Fruit fly (Drosophila melanogaster) Kc167 (cell line): ENCODE results near the gene Lim3.

ENCODE experiments used
- Myc ChIP-seq: fragments of >200 bp; optimal IDR thresholded peaks from 2 replicates; lab custom pipeline; 2017; ENCODE audit warnings: missing external identifiers
- Sin3A ChIP-seq: fragments of >200 bp; optimal IDR thresholded peaks from 2 replicates; lab custom pipeline; 2018; ENCODE audit warnings: missing external identifiers
- h ChIP-seq: fragments of >200 bp; optimal IDR thresholded peaks from 3 replicates; lab custom pipeline; 2018; ENCODE audit warnings: missing external identifiers
- insv ChIP-seq: fragments of >200 bp; optimal IDR thresholded peaks from 3 replicates; lab custom pipeline; 2018; ENCODE audit warnings: missing external identifiers
- psq ChIP-seq: fragments of >200 bp; optimal IDR thresholded peaks from 2 replicates; lab custom pipeline; 2017; ENCODE audit warnings: missing external identifiers
- ttk ChIP-seq: sonication (Bioruptor generic); optimal IDR thresholded peaks from 2 replicates; lab custom pipeline; 2017; ENCODE audit warnings: missing external identifiers

Lim3 gene

DNA sequence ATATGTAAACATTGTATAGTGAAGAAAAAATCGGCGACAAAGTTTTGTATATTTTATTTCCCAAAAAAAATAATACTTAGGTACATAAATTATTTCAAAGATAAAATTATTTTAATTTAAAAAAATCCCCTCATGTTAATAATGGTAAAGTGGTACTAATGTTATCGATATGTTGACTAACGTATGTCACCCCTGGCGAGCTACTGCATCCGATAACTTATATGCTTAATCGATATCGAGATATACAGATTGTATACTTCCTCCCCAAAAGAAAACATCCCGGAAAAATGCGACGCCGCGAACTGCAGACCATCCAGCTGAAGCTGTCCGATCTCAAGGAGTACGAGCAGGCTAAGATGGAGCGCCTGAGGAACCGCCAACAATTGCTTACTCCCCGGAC is 43.5 kb downstream of the Lim3 start, which contains the start of gene CG17343:
CG17343 (plus strand) TSS at position 224 of the 400 bp plus-strand sequence.
- TF ChIP-seq Sin3A (no peak), insv (lab: Kevin White, UChicago) (no peak), Myc (lab: Kevin White, UChicago) (no peak), h (lab: Kevin White, UChicago) (no peak), ttk (lab: Kevin White, UChicago) (no peak), psq (lab: Kevin White, UChicago) (no peak)

DNA sequence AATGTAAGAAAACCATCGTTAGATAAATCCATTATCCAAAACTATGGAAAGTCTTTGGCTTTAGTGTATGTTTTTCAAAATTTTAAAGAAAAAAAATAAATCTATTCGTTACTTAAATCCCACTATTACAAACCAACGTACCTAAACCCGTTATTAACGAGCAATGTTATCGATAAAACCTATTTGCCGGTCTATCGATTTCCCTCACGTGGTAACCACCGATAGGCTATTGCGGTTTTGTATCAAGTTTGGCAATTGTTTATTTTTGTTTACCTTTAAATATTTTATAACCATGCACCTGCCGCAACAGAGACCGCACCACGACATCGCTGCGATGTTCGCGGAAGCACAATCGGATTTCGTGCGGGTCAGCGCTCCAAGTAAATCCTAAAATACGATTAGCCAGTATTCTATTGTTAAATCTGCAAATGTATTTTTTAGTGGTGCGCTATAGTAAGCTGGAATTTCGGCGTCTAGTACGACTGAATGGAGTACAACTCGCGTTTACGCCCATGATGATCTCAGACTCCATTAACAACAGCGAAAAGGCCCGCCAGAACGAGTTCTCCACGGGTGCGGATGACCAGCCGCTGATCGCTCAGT is 45.0 kb downstream of the Lim3 start, which contains the start of gene Dus4:
Dus4 (plus strand) TSS at position 206 of the 603 bp plus-strand sequence.
- TF ChIP-seq psq (lab: Kevin White, UChicago) = no peak
- TF ChIP-seq insv (lab: Kevin White, UChicago) = no peak
- no peak for TF ChIP-seq Myc (lab: Kevin White, UChicago)
- no peak for TF ChIP-seq h (lab: Kevin White, UChicago)

DNA sequence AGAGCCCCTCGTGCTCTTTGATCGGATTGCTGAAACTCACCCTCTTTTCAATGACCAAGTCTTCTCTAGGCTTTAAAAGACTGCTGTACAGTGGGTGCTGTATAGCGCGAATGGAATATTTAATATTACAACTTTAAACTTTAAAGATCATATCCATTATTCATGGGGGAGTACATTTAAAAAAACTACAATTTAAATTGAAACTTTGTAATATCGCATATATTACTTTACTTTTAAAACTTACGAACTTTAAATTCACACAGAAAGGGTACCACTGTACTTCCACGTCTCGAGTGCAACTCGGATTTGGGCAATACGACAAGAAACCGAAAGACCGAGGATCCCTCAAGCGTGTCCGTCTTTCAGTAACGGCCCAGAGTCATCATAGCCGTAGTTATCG is 49.3 kb downstream of the Lim3 start, which contains the start of gene Phlpp:
Phlpp (plus strand) TSS at position 214 of the 400 bp plus-strand sequence.
- TF ChIP-seq h (lab: Kevin White, UChicago) = no peak
- no peak for TF ChIP-seq ttk (lab: Kevin White, UChicago)
- no peak for TF ChIP-seq insv (lab: Kevin White, UChicago)
- TF ChIP-seq Myc (lab: Kevin White, UChicago) = no peak
- TF ChIP-seq Sin3A = no peak
- no peak for TF ChIP-seq psq (lab: Kevin White, UChicago)

DNA sequence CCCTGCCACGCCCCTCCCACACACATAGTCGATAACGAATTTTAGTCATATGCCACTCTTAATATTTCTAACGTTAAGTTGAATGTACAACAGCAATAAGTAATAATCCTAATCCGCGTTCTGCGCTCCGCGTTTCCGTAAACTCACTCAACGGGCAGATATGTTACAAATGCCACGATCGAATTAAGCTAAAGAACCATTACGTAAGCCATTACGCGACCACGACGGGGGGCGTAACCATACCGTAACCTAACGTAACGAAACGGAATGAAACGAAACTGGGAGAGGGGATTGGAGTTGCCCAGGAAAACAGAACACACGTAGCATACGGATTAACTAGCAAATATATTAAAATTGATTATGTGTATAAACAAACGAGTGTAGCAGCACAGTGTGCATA is 50.4 kb downstream of the Lim3 start:
- TF ChIP-seq Sin3A (no peak), insv (lab: Kevin White, UChicago) (no peak), h (lab: Kevin White, UChicago) (no peak), psq (lab: Kevin White, UChicago) (no peak), Myc (lab: Kevin White, UChicago) (no peak), ttk (lab: Kevin White, UChicago) (no peak)

DNA sequence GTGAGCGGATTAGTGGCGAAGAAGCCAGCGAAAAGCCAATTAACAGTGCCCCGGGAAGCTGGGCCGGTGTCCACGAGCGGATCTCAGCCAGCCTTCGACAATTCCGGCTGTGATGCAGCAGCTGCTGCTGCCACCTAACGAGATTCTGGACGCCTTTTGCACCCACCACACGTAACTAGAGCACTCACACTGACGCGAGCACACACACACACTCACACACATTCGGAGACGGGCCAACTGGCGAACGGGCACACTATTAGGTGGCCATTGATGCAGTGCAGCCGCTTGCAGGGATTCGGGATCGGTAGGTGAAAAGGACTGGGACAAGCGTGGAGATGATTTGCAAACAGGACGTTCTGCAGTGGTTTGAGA is 53.7 kb downstream of the Lim3 start:
- TF ChIP-seq Sin3A = no peak
- no peak for TF ChIP-seq h (lab: Kevin White, UChicago)
- TF ChIP-seq ttk (lab: Kevin White, UChicago) = no peak
- no peak for TF ChIP-seq psq (lab: Kevin White, UChicago)
- TF ChIP-seq Myc (lab: Kevin White, UChicago) = no peak
- TF ChIP-seq insv (lab: Kevin White, UChicago) = no peak

DNA sequence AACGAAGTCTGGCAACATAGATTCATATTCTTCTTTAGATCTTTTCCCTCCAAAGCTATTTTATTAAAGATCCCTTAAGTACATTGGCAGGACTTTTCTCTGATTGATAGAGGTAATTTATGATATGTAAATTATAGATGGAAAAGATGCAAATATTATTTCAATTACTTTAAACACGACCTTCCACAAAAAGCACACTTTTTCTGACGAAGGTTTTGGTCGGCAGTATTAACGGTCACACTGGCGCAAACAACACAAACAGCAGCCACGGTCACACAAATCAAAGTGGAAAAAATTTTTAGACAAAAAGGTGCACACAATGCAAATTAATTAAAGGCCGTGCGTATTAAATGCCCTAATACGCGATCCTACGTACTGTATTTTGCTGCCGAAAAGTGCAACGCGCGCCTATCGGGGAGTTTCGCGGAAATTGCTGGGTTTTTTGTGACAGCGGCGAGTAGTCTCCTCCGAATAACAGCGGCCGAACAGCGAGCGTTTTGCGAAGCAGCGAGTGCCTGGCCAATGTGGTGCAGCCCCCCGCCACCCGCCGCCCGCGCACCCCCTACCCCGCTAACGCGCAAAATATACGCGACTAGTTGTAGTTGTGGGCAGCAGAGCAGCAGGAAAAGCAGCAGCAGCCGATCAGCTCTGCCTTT is 54.2 kb downstream of the Lim3 start, which contains the start of gene CG10492:
CG10492 (plus strand) TSS at position 219 of the 656 bp plus-strand sequence.
- TF ChIP-seq Sin3A (no peak), ttk (lab: Kevin White, UChicago) (no peak), psq (lab: Kevin White, UChicago) (no peak), insv (lab: Kevin White, UChicago) (no peak), h (lab: Kevin White, UChicago) (no peak), Myc (lab: Kevin White, UChicago) (no peak)

DNA sequence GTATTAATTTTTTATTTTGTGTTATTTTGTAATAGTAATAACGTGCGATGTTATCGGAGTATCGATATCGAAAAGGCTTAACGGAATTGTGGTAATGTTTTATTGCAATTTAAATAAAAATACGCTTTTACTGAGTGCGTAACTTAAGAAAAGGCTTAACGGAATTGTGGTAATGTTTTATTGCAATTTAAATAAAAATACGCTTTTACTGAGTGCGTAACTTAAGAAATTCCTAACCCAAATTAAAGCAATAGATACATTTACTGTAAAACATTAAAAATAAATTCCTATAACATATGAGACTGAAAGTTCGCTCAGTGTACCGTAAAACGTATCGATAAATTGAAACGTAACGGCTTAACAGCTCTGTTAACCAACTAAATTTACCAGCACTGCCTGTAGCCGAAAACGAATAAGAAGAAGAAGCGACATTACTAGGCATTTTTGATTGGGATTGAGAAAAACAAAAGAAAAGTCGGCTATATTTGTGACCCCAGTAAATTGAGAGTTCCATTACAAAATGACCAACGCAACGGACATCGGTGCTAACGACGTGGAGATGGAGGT is 56.6 kb downstream of the Lim3 start, which contains the start of gene Rpn3:
Rpn3 (plus strand) TSS at position 257 of the 567 bp plus-strand sequence.
- no peak for TF ChIP-seq ttk (lab: Kevin White, UChicago)

DNA sequence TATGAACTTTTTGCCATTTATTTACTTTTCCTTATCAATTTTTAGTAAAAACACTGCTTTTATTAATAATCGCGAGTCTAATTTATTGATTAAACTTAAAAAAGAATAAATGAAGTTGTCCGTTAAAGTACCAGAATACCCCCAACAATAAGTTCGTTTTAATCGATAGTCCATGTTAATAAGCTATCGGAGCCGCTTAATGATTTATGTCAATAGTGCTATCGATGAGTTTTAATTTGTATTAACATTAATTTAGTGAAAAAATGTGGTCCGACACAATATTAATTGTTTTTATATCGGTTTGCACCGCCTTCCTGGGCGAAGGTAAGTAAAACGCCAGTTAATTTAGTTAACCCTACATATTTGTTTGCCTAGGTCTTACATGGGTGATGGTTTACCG is 59.3 kb downstream of the Lim3 start, which contains the start of gene CG10470:
CG10470 (plus strand) TSS at position 165 of the 400 bp plus-strand sequence.
- no peak for TF ChIP-seq h (lab: Kevin White, UChicago)
- TF ChIP-seq ttk (lab: Kevin White, UChicago) = no peak
- TF ChIP-seq Sin3A = no peak
- TF ChIP-seq psq (lab: Kevin White, UChicago) = no peak
- TF ChIP-seq insv (lab: Kevin White, UChicago) = no peak
- TF ChIP-seq Myc (lab: Kevin White, UChicago) = no peak

DNA sequence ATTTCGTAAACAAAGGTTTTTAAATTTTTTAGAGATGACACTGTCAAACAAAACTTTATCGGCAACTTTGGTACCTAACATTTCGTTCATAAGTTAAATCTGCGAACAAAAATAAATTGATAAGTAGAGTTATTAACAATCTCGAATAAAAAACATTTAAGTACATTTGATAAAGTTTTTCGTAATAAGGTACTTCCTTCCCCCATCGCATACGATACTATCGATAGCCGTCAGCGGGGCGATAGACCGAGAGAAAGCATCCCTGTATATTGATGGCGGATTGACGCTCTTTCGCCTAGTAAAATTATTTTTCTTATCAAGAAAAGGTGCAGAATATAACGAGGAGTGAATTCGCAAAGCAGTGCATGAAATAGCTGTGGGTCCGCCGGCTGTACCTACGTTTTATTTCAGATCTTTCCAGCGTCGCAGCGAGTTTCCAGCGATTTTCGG is 63.1 kb downstream of the Lim3 start, which contains the start of the genes Ttc19 and Acn:
Ttc19 (minus strand) TSS at position 38 of the 450 bp plus-strand sequence.
Acn (plus strand) TSS at position 245 of the 450 bp plus-strand sequence.
- no peak for TF ChIP-seq insv (lab: Kevin White, UChicago)
- no peak for TF ChIP-seq psq (lab: Kevin White, UChicago)
- TF ChIP-seq Myc (lab: Kevin White, UChicago) = no peak
- TF ChIP-seq h (lab: Kevin White, UChicago) = no peak
- no peak for TF ChIP-seq ttk (lab: Kevin White, UChicago)
- TF ChIP-seq Sin3A = no peak

DNA sequence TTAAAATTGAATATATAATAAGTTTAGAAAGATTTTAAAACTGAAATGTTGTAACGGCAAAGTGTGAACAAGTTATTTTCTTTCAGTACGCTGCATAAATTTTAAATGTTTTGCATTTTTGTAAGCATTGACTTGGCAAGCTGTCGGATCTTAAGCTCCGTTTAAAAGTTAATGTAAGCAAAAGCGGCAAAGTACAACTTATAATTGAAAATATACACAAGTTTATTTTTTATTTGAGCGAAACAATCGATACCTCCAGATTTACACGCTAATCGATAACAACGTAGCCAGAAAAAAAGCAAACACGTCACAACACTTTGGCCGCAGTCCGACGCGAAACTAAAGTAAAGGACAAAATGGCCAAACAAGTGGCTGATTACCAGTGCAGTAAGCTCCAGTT is 66.6 kb downstream of the Lim3 start, which contains the start of gene Catsup:
Catsup (plus strand) TSS at position 273 of the 400 bp plus-strand sequence.
- TF ChIP-seq Myc (lab: Kevin White, UChicago) (no peak), Sin3A (no peak), psq (lab: Kevin White, UChicago) (no peak), h (lab: Kevin White, UChicago) (no peak), insv (lab: Kevin White, UChicago) (no peak), ttk (lab: Kevin White, UChicago) (no peak)

DNA sequence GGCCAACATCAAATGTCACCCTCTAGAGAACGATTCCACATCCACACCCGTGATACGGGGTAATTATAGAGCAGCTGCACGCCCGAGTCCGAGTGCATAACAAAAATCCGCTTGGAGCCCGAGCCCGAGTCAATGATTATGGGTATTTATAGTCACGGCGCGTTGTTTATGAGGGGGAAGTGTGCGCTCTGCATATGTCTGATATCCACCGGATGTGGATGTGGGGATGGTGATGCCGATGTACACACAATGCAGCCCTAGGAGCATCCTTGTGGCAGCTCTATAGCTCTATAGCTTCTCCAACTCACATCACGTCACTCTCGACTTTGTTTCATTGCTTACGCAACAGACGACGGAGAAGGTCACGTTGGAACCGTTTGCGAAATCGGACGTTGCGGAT is 70.8 kb downstream of the Lim3 start:
- no peak for TF ChIP-seq ttk (lab: Kevin White, UChicago)
- no peak for TF ChIP-seq insv (lab: Kevin White, UChicago)
- no peak for TF ChIP-seq h (lab: Kevin White, UChicago)
- TF ChIP-seq Sin3A = no peak
- TF ChIP-seq psq (lab: Kevin White, UChicago) = no peak
- no peak for TF ChIP-seq Myc (lab: Kevin White, UChicago)
